Worm (Caenorhabditis elegans) whole organism, mixed stage, embryonic: ENCODE results near the gene nhr-121.

Source experiments
- M03D4.4 ChIP-seq: sonication (generic microtip); optimal IDR thresholded peaks from 2 replicates; lab custom pipeline; 2017; ENCODE audit warnings: mild to moderate bottlenecking, missing genetic modification characterization, missing compliant biosample characterization
- bed-3 ChIP-seq: fragments of 200-800 bp; sonication (Bioruptor generic); optimal IDR thresholded peaks from 3 replicates; lab custom pipeline; 2018; ENCODE audit warnings: mild to moderate bottlenecking, missing genetic modification characterization, moderate library complexity, missing compliant biosample characterization
- blmp-1 ChIP-seq: fragments of 150-350 bp; optimal IDR thresholded peaks from 2 replicates; lab custom pipeline; 2014; ENCODE audit warnings: missing biosample characterization, missing genetic modification characterization
- ceh-83 ChIP-seq: fragments of 200-800 bp; sonication (Bioruptor generic); optimal IDR thresholded peaks from 2 replicates; lab custom pipeline; 2018; ENCODE audit warnings: mild to moderate bottlenecking, missing genetic modification characterization, missing compliant biosample characterization
- ces-1 ChIP-seq: fragments of 150-350 bp; optimal IDR thresholded peaks from 2 replicates; lab custom pipeline; 2014; ENCODE audit warnings: missing biosample characterization, missing genetic modification reagents, missing genetic modification characterization
- cnd-1 ChIP-seq: fragments of 200-800 bp; sonication (Bioruptor generic); optimal IDR thresholded peaks from 2 replicates; lab custom pipeline; 2018; ENCODE audit warnings: mild to moderate bottlenecking, missing genetic modification characterization, missing compliant biosample characterization
- drap-1 ChIP-seq: fragments of 200-800 bp; sonication (Bioruptor generic); optimal IDR thresholded peaks from 3 replicates; lab custom pipeline; 2018; ENCODE audit warnings: mild to moderate bottlenecking, missing genetic modification characterization, missing compliant biosample characterization
- elt-1 ChIP-seq: sonication (generic microtip); optimal IDR thresholded peaks from 2 replicates; lab custom pipeline; 2017; ENCODE audit warnings: missing genetic modification characterization, mild to moderate bottlenecking, missing compliant biosample characterization, antibody characterized with exemption, moderate library complexity, borderline replicate concordance; ENCODE audit not compliant: insufficient read depth
- elt-3 ChIP-seq: fragments of 150-350 bp; optimal IDR thresholded peaks from 2 replicates; lab custom pipeline; 2014; ENCODE audit warnings: missing biosample characterization, missing genetic modification characterization
- flh-1 ChIP-seq: fragments of 200-800 bp; sonication (Bioruptor generic); optimal IDR thresholded peaks from 2 replicates; lab custom pipeline; 2018; ENCODE audit warnings: mild to moderate bottlenecking, missing genetic modification characterization, moderate library complexity, missing compliant biosample characterization
- ham-2 ChIP-seq: fragments of 200-800 bp; sonication (Bioruptor generic); optimal IDR thresholded peaks from 2 replicates; lab custom pipeline; 2018; ENCODE audit warnings: mild to moderate bottlenecking, missing genetic modification characterization, missing compliant biosample characterization
- hlh-1 ChIP-seq: fragments of 150-350 bp; optimal IDR thresholded peaks from 2 replicates; lab custom pipeline; 2014; ENCODE audit warnings: missing biosample characterization, missing genetic modification reagents, missing genetic modification characterization
- lin-13 ChIP-seq: fragments of 150-350 bp; optimal IDR thresholded peaks from 2 replicates; lab custom pipeline; 2014; ENCODE audit warnings: missing biosample characterization, missing genetic modification characterization
- lin-32 ChIP-seq: fragments of 200-800 bp; sonication (Bioruptor generic); optimal IDR thresholded peaks from 2 replicates; lab custom pipeline; 2018; ENCODE audit warnings: mild to moderate bottlenecking, missing genetic modification characterization, missing compliant biosample characterization
- lsy-2 ChIP-seq: fragments of 150-350 bp; optimal IDR thresholded peaks from 2 replicates; lab custom pipeline; 2014; ENCODE audit warnings: missing biosample characterization, missing genetic modification characterization
- mep-1 ChIP-seq: fragments of 150-350 bp; optimal IDR thresholded peaks from 2 replicates; lab custom pipeline; 2017; ENCODE audit warnings: missing biosample characterization, missing genetic modification reagents, missing genetic modification characterization, inconsistent platforms
- mls-2 ChIP-seq: sonication (generic microtip); optimal IDR thresholded peaks from 2 replicates; lab custom pipeline; 2016; ENCODE audit warnings: mild to moderate bottlenecking, missing genetic modification characterization, moderate library complexity, missing compliant biosample characterization
- nhr-2 ChIP-seq: fragments of 150-350 bp; optimal IDR thresholded peaks from 2 replicates; lab custom pipeline; 2014; ENCODE audit warnings: missing biosample characterization, missing genetic modification characterization
- nhr-237 ChIP-seq: fragments of 150-350 bp; optimal IDR thresholded peaks from 2 replicates; lab custom pipeline; 2014; ENCODE audit warnings: missing biosample characterization, missing genetic modification characterization
- pha-4 ChIP-seq: fragments of 150-350 bp; optimal IDR thresholded peaks from 2 replicates; lab custom pipeline; 2018; ENCODE audit warnings: missing biosample characterization, missing genetic modification reagents, missing genetic modification characterization
- sptf-1 ChIP-seq: sonication (generic microtip); optimal IDR thresholded peaks from 2 replicates; lab custom pipeline; 2017; ENCODE audit warnings: mild to moderate bottlenecking, missing genetic modification characterization, moderate library complexity, missing compliant biosample characterization
- tbx-8 ChIP-seq: fragments of 200-800 bp; sonication (Bioruptor generic); optimal IDR thresholded peaks from 2 replicates; lab custom pipeline; 2018; ENCODE audit warnings: mild to moderate bottlenecking, missing genetic modification characterization, moderate library complexity, missing compliant biosample characterization
- unc-120 ChIP-seq: sonication (generic microtip); optimal IDR thresholded peaks from 2 replicates; lab custom pipeline; 2017; ENCODE audit warnings: missing genetic modification characterization, missing compliant biosample characterization; ENCODE audit not compliant: poor library complexity, severe bottlenecking
- unc-39 ChIP-seq: fragments of 150-350 bp; optimal IDR thresholded peaks from 2 replicates; lab custom pipeline; 2014; ENCODE audit warnings: missing biosample characterization, missing genetic modification characterization
- unc-62 ChIP-seq: fragments of 150-350 bp; optimal IDR thresholded peaks from 2 replicates; lab custom pipeline; 2014; ENCODE audit warnings: missing biosample characterization, missing genetic modification reagents, missing genetic modification characterization
- zip-8 ChIP-seq: fragments of 150-350 bp; optimal IDR thresholded peaks from 2 replicates; lab custom pipeline; 2014; ENCODE audit warnings: missing biosample characterization, missing genetic modification characterization

nhr-121 gene

ce11 chrIII:2454757-2455306 lies at the start of gene nhr-121:
nhr-121 (minus strand) TSS chrIII:2454807.
- TF ChIP-seq sptf-1 (no peak), unc-62 (GFP tag; lab: Kevin White, UChicago) (no peak)

ce11 chrIII:2487046-2487760 lies 32.6 kb upstream of the nhr-121 start, which contains the start of gene Y54F10AL.1:
Y54F10AL.1 (plus strand) TSS chrIII:2487710.
- TF ChIP-seq mep-1 (tag; lab: Kevin White, UChicago) = peak; percentile 10
- peak; percentile 5 for TF ChIP-seq lsy-2
- no peak for TF ChIP-seq nhr-2 (tag; lab: Kevin White, UChicago)
- TF ChIP-seq ham-2 = no peak
- no peak for TF ChIP-seq nhr-237 (tag; lab: Kevin White, UChicago)
- TF ChIP-seq unc-39 = no peak
- TF ChIP-seq elt-3 = no peak
- no peak for TF ChIP-seq bed-3 (GFP tag; lab: Kevin White, UChicago)
- peak; percentile 88 for TF ChIP-seq ces-1
- peak; percentile 43 for TF ChIP-seq lin-13 (tag; lab: Kevin White, UChicago)
- no peak for TF ChIP-seq pha-4 (tag; lab: Kevin White, UChicago)
- no peak for TF ChIP-seq ceh-83 (GFP tag; lab: Kevin White, UChicago)
- peak; percentile 75 for TF ChIP-seq elt-1 (tag; lab: Kevin White, UChicago)
- TF ChIP-seq sptf-1 = no peak
- no peak for TF ChIP-seq blmp-1 (tag; lab: Kevin White, UChicago)

- TF ChIP-seq tbx-8 (no peak), nhr-237 (tag; lab: Kevin White, UChicago) (no peak), mls-2 (tag; lab: Kevin White, UChicago) (no peak), ceh-83 (GFP tag; lab: Kevin White, UChicago) (no peak), M03D4.4 (tag; lab: Kevin White, UChicago) (no peak), lin-32 (GFP tag; lab: Kevin White, UChicago) (no peak), drap-1 (no peak)
- TF ChIP-seq, all 35 proteins: peak for 0
Measured at ce11 chrIII:2482754-2483153, 28.1 kb upstream of the nhr-121 start.

- TF ChIP-seq hlh-1 (tag; lab: Kevin White, UChicago) = no peak
- peak; percentile 78 for TF ChIP-seq lsy-2
- TF ChIP-seq lin-13 (tag; lab: Kevin White, UChicago) = peak; percentile 60
- no peak for TF ChIP-seq nhr-237 (tag; lab: Kevin White, UChicago)
- TF ChIP-seq tbx-8 = no peak
- no peak for TF ChIP-seq sptf-1
Measured at ce11 chrIII:2482171-2482570, 27.6 kb upstream of the nhr-121 start.

ce11 chrIII:2478605-2479004 lies 24.0 kb upstream of the nhr-121 start:
- no peak for TF ChIP-seq unc-62 (GFP tag; lab: Kevin White, UChicago)
- TF ChIP-seq zip-8 (tag; lab: Kevin White, UChicago) = no peak
- TF ChIP-seq elt-1 (tag; lab: Kevin White, UChicago) = no peak
- TF ChIP-seq flh-1 (GFP tag; lab: Kevin White, UChicago) = no peak
- no peak for TF ChIP-seq mep-1 (tag; lab: Kevin White, UChicago)
- TF ChIP-seq unc-120 (tag; lab: Kevin White, UChicago) = no peak
- no peak for TF ChIP-seq blmp-1 (tag; lab: Kevin White, UChicago)
- TF ChIP-seq sptf-1 = no peak
- TF ChIP-seq hlh-1 (tag; lab: Kevin White, UChicago) = no peak
- TF ChIP-seq ces-1 = no peak
- no peak for TF ChIP-seq lsy-2

ce11 chrIII:2477303-2477702 lies 22.7 kb upstream of the nhr-121 start:
- TF ChIP-seq lin-13 (tag; lab: Kevin White, UChicago) (no peak), mls-2 (tag; lab: Kevin White, UChicago) (no peak), unc-62 (GFP tag; lab: Kevin White, UChicago) (no peak), cnd-1 (tag; lab: Kevin White, UChicago) (no peak), hlh-1 (tag; lab: Kevin White, UChicago) (no peak), sptf-1 (no peak), nhr-237 (tag; lab: Kevin White, UChicago) (no peak), ham-2 (no peak)
- TF ChIP-seq, all 35 proteins: peak for 0
